Fruit fly (Drosophila melanogaster): ENCODE data around the gene dl.

The dl gene

dm6 chr2L:17484174-17484573, 34.0 kb upstream of the dl start, which contains the start of the genes GCS2beta and CG5131 (continued):
- TF ChIP-seq CG34376 (GFP tag; optimal IDR thresholded peaks at IDR 0.05) = peak; percentile 60
- TF ChIP-seq HLH4C (GFP tag; IDR thresholded peaks at IDR 0.05; ENCODE audit: partially characterized antibody) = peak; percentile 88
- TF ChIP-seq Dip3 (GFP tag; optimal IDR thresholded peaks at IDR 0.05) = peak; percentile 96
- TF ChIP-seq pan (optimal IDR thresholded peaks at IDR 0.05) = no peak
- TF ChIP-seq pan (GFP tag; optimal IDR thresholded peaks at IDR 0.05 in 1 of 2, IDR thresholded peaks at IDR 0.05 in 1 of 2) = peak in 1 of 2 experiments; percentile 95
- TF ChIP-seq wdn (GFP tag; IDR thresholded peaks at IDR 0.05) = peak; percentile 90
- peak; percentile 84 for TF ChIP-seq dmrt99B (tag; optimal IDR thresholded peaks at IDR 0.05)
- TF ChIP-seq dan (GFP tag; IDR thresholded peaks at IDR 0.05) = 0 out of 2 replicates have a peak, but pooled peaks have one; percentile 54
- TF ChIP-seq dati (GFP tag; IDR thresholded peaks at IDR 0.05) = peak; percentile 62
- peak; percentile 92 for TF ChIP-seq grau (tag; optimal IDR thresholded peaks at IDR 0.05)
- TF ChIP-seq E2f1 (GFP tag; IDR thresholded peaks at IDR 0.05) = peak; percentile 91
- TF ChIP-seq chif (GFP tag; optimal IDR thresholded peaks at IDR 0.05) = peak; percentile 95 to 96
- peak; percentile 88 for TF ChIP-seq inv (GFP tag; IDR thresholded peaks at IDR 0.05; ENCODE audit: partially characterized antibody)
- TF ChIP-seq ATbp (GFP tag; optimal IDR thresholded peaks at IDR 0.05) = peak; percentile 80
- TF ChIP-seq CG2202 (tag; optimal IDR thresholded peaks at IDR 0.05) = peak; percentile 64
- TF ChIP-seq grn (GFP tag; optimal IDR thresholded peaks at IDR 0.05) = no peak
- TF ChIP-seq CG11085 (GFP tag; IDR thresholded peaks at IDR 0.05) = peak; percentile 92
- no peak for TF ChIP-seq eve (GFP tag; optimal IDR thresholded peaks at IDR 0.05)
- TF ChIP-seq eyg (GFP tag; optimal IDR thresholded peaks at IDR 0.05) = peak; percentile 92
- peak; percentile 89 for TF ChIP-seq CG15269 (tag; optimal IDR thresholded peaks at IDR 0.05)
- TF ChIP-seq CG6813 (GFP tag; optimal IDR thresholded peaks at IDR 0.05) = peak; percentile 78
- TF ChIP-seq vfl (GFP tag; optimal IDR thresholded peaks at IDR 0.05) = peak; percentile 97
- peak; percentile 88 for TF ChIP-seq CG2678 (tag; optimal IDR thresholded peaks at IDR 0.05)
- TF ChIP-seq CG13424 (tag; optimal IDR thresholded peaks at IDR 0.05) = peak; percentile 91
- TF ChIP-seq hth (optimal IDR thresholded peaks at IDR 0.05) = no peak
- TF ChIP-seq odd (GFP tag; optimal IDR thresholded peaks at IDR 0.05) = peak; percentile 63
- no peak for TF ChIP-seq prd (optimal IDR thresholded peaks at IDR 0.05)
- TF ChIP-seq prd (GFP tag; IDR thresholded peaks at IDR 0.05) = peak; percentile 96
- TF ChIP-seq Hand (GFP tag; optimal IDR thresholded peaks at IDR 0.05) = peak; percentile 25
- peak; percentile 95 for TF ChIP-seq Atf-2 (GFP tag; optimal IDR thresholded peaks at IDR 0.05)
- peak; percentile 92 for TF ChIP-seq crc (GFP tag; optimal IDR thresholded peaks at IDR 0.05)
- TF ChIP-seq CG17328 (GFP tag; IDR thresholded peaks at IDR 0.05) = peak; percentile 90
- TF ChIP-seq Ravus (GFP tag; IDR thresholded peaks at IDR 0.05) = peak; percentile 75
- peak; percentile 99 for TF ChIP-seq MBD-R2 (GFP tag; IDR thresholded peaks at IDR 0.05)
- peak; percentile 72 for TF ChIP-seq CG6654 (GFP tag; optimal IDR thresholded peaks at IDR 0.05)
- TF ChIP-seq CG11723 (GFP tag; optimal IDR thresholded peaks at IDR 0.05) = peak; percentile 79
- TF ChIP-seq CG14860 (GFP tag; IDR thresholded peaks at IDR 0.05; ENCODE audit: partially characterized antibody) = peak; percentile 88
- TF ChIP-seq CG6683 (GFP tag; optimal IDR thresholded peaks at IDR 0.05) = peak; percentile 78
- peak; percentile 78 for TF ChIP-seq CG1024 (GFP tag; IDR thresholded peaks at IDR 0.05)
- TF ChIP-seq CG14965 (GFP tag; optimal IDR thresholded peaks at IDR 0.05; ENCODE audit: borderline replicate concordance) = peak; percentile 51
- TF ChIP-seq gce (GFP tag; IDR thresholded peaks at IDR 0.05) = 0 out of 3 replicates have a peak, but pooled peaks have one; percentile 68
- TF ChIP-seq MTF-1 (GFP tag; optimal IDR thresholded peaks at IDR 0.05; ENCODE audit: borderline replicate concordance) = peak; percentile 73
- peak; percentile 92 for TF ChIP-seq CG4820 (GFP tag; optimal IDR thresholded peaks at IDR 0.05)
- TF ChIP-seq Hr39 (optimal IDR thresholded peaks at IDR 0.05) = no peak
- TF ChIP-seq p53 (GFP tag; optimal IDR thresholded peaks at IDR 0.05) = peak; percentile 94
- peak; percentile 92 for TF ChIP-seq H15 (GFP tag; IDR thresholded peaks at IDR 0.05)
- TF ChIP-seq pum (GFP tag; optimal IDR thresholded peaks at IDR 0.05) = peak; percentile 97
- peak; percentile 96 for TF ChIP-seq tx (GFP tag; optimal IDR thresholded peaks at IDR 0.05)
- TF ChIP-seq amos (GFP tag; IDR thresholded peaks at IDR 0.05; ENCODE audit: partially characterized antibody) = peak; percentile 85
- TF ChIP-seq Ssrp (tag; optimal IDR thresholded peaks at IDR 0.05) = peak; percentile 91
- TF ChIP-seq Ptx1 (GFP tag; IDR thresholded peaks at IDR 0.05) = peak; percentile 96
- TF ChIP-seq CG12659 (GFP tag; optimal IDR thresholded peaks at IDR 0.05) = peak; percentile 95
